Fruit fly (Drosophila melanogaster): ENCODE results near the gene CG42713.

Gene CG42713

DNA sequence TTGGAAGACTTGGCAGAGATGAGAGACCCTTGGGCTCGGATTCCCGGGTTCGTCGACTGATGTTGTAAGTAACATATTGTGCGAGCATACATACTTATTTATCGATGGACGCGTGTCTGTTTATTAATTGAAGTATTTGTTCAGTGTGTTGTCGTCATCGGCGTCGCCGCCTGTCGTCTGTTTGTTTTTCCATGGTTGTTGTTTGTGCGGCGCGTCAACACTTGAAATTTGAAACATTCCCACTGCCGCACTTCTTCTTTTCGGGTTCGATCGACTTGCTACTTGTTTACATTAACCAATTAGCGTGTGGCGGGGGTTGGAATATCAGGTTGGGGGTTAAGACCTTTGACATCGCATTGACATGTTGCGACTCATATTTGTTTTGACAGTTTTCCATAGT is 39.0 kb upstream of the CG42713 start (continued):
- TF ChIP-seq kay (GFP tag; optimal IDR thresholded peaks at IDR 0.05) (no peak), CG14050 (GFP tag; IDR thresholded peaks at IDR 0.05) (no peak), HmgZ (tag; optimal IDR thresholded peaks at IDR 0.05) (no peak), CG3838 (GFP tag; optimal IDR thresholded peaks at IDR 0.05) (no peak), Trl (optimal IDR thresholded peaks at IDR 0.05) (no peak), Trl (GFP tag; optimal IDR thresholded peaks at IDR 0.05) (peak; percentile 77), CG12391 (tag; optimal IDR thresholded peaks at IDR 0.05) (peak; percentile 51), CG11456 (GFP tag; IDR thresholded peaks at IDR 0.05) (no peak), CG12769 (tag; optimal IDR thresholded peaks at IDR 0.05) (no peak), HHEX (GFP tag; optimal IDR thresholded peaks at IDR 0.05) (peak; percentile 71), CG12071 (GFP tag; optimal IDR thresholded peaks at IDR 0.05) (peak; percentile 60), tup (GFP tag; optimal IDR thresholded peaks at IDR 0.05) (peak; percentile 36), fd96Cb (tag; optimal IDR thresholded peaks at IDR 0.05) (no peak), Fer1 (GFP tag; optimal IDR thresholded peaks at IDR 0.05) (peak; percentile 38), tin (GFP tag; optimal IDR thresholded peaks at IDR 0.05) (peak; percentile 21), CG42726 (GFP tag; IDR thresholded peaks at IDR 0.05; ENCODE audit: partially characterized antibody) (no peak), CG4328 (GFP tag; optimal IDR thresholded peaks at IDR 0.05) (peak; percentile 56), Blimp-1 (GFP tag; optimal IDR thresholded peaks at IDR 0.05) (peak; percentile 53), chinmo (GFP tag; IDR thresholded peaks at IDR 0.05; ENCODE audit: partially characterized antibody) (no peak), Chrac-16 (GFP tag; optimal IDR thresholded peaks at IDR 0.05) (no peak), Ets97D (GFP tag; optimal IDR thresholded peaks at IDR 0.05) (no peak), unpg (GFP tag; optimal IDR thresholded peaks at IDR 0.05) (peak; percentile 69), cwo (GFP tag; optimal IDR thresholded peaks at IDR 0.05) (peak; percentile 11), bsh (GFP tag; optimal IDR thresholded peaks at IDR 0.05) (peak in 1 of 2 experiments; percentile 68), gfzf (GFP tag; optimal IDR thresholded peaks at IDR 0.05) (no peak), ac (GFP tag; optimal IDR thresholded peaks at IDR 0.05) (peak; percentile 96), so (GFP tag; IDR thresholded peaks at IDR 0.05) (peak; percentile 76; the same call in 1 of the 3 replicates), H2.0 (GFP tag; IDR thresholded peaks at IDR 0.05) (no peak), sim (GFP tag; IDR thresholded peaks at IDR 0.05) (peak; percentile 31; the same call in 1 of the 2 replicates), onecut (GFP tag; IDR thresholded peaks at IDR 0.05) (peak; percentile 67), br (optimal IDR thresholded peaks at IDR 0.05) (no peak), Meics (GFP tag; optimal IDR thresholded peaks at IDR 0.05) (peak; percentile 21), zfh2 (GFP tag; optimal IDR thresholded peaks at IDR 0.05) (no peak), Mes4 (GFP tag; optimal IDR thresholded peaks at IDR 0.05) (peak; percentile 63), Bteb2 (GFP tag; optimal IDR thresholded peaks at IDR 0.05) (no peak), stwl (tag; optimal IDR thresholded peaks at IDR 0.05) (peak; percentile 35), CG2202 (tag; optimal IDR thresholded peaks at IDR 0.05) (peak; percentile 87), CG8290 (GFP tag; optimal IDR thresholded peaks at IDR 0.05) (peak; percentile 59), CG8290 (tag; optimal IDR thresholded peaks at IDR 0.05) (peak in 1 of 2 experiments; percentile 89), org-1 (GFP tag; optimal IDR thresholded peaks at IDR 0.05) (peak; percentile 80), CG2875 (GFP tag; optimal IDR thresholded peaks at IDR 0.05) (peak; percentile 82), tap (tag; optimal IDR thresholded peaks at IDR 0.05) (peak; percentile 60), CG3281 (GFP tag; optimal IDR thresholded peaks at IDR 0.05) (peak; percentile 44), salm (tag; optimal IDR thresholded peaks at IDR 0.05) (peak; percentile 66), Vsx1 (GFP tag; optimal IDR thresholded peaks at IDR 0.05) (peak; percentile 88), ems (GFP tag; optimal IDR thresholded peaks at IDR 0.05) (no peak), grau (tag; optimal IDR thresholded peaks at IDR 0.05) (peak; percentile 25), CG8924 (tag; optimal IDR thresholded peaks at IDR 0.05) (peak; percentile 77), gem (tag; optimal IDR thresholded peaks at IDR 0.05) (peak; percentile 56), ranshi (GFP tag; IDR thresholded peaks at IDR 0.05) (peak; percentile 41; the same call in 1 of the 2 replicates), croc (GFP tag; conservative IDR thresholded peaks at IDR 0.05) (peak; percentile 49; the same call in 2 of the 3 replicates)

All from whole organism, embryonic.